Worm (Caenorhabditis elegans) whole organism, L1 larva: ENCODE results near the gene srx-6.
"Not testable (repeated sequence)": the region's sequence is repeated elsewhere in the genome, so short reads cannot be mapped to it uniquely, and the experiment has no call there.

Source experiments
- C04F5.9 ChIP-seq: sonication (generic microtip); optimal IDR thresholded peaks from 2 replicates; lab custom pipeline; 2016; ENCODE audit warnings: missing genetic modification characterization, missing compliant biosample characterization
- C34B4.2 ChIP-seq: sonication (generic microtip); optimal IDR thresholded peaks from 2 replicates; lab custom pipeline; 2017; ENCODE audit warnings: mild to moderate bottlenecking, missing genetic modification characterization, missing compliant biosample characterization
- Y116A8C.19 ChIP-seq: sonication (generic microtip); optimal IDR thresholded peaks from 2 replicates; lab custom pipeline; 2016; ENCODE audit warnings: missing compliant biosample characterization, missing genetic modification characterization, borderline replicate concordance
- blmp-1 ChIP-seq: fragments of 150-350 bp; optimal IDR thresholded peaks from 2 replicates; lab custom pipeline; 2014; ENCODE audit warnings: missing biosample characterization, missing genetic modification characterization
- ceh-8 ChIP-seq: fragments of 200-800 bp; sonication (Bioruptor generic); optimal IDR thresholded peaks from 2 replicates; lab custom pipeline; 2018; ENCODE audit warnings: mild to moderate bottlenecking, missing genetic modification characterization, moderate library complexity, missing compliant biosample characterization
- ceh-82 ChIP-seq, 3 experiments: fragments of 150-350 bp in 1 of 3; sonication (generic microtip) in 2 of 3; optimal IDR thresholded peaks; 2 replicates each; lab custom pipeline; 2014 to 2017; ENCODE audit warnings: missing biosample characterization in 3 of 3, missing genetic modification characterization in 3 of 3
- efl-1 ChIP-seq, 4 experiments: fragments of 150-350 bp; optimal IDR thresholded peaks in 3 of 4; peaks in 1 of 4; 1 replicate in 1 of 4; 2 replicates in 3 of 4; lab custom pipeline; 2014; ENCODE audit warnings: missing biosample characterization in 2 of 4, missing genetic modification characterization in 2 of 4, missing genetic modification reagents in 2 of 4
- efl-3 ChIP-seq: fragments of 200-800 bp; sonication (Bioruptor generic); optimal IDR thresholded peaks from 2 replicates; lab custom pipeline; 2018; ENCODE audit warnings: mild to moderate bottlenecking, missing genetic modification characterization, missing compliant biosample characterization
- egl-27 ChIP-seq, 2 experiments: fragments of 150-350 bp in 1 of 2; sonication (generic microtip); optimal IDR thresholded peaks; 3 replicates each; lab custom pipeline; 2017 to 2018; ENCODE audit warnings: missing biosample characterization in 2 of 2, missing genetic modification characterization in 2 of 2, missing genetic modification reagents in 2 of 2
- elt-3 ChIP-seq, 6 experiments: fragments of 150-350 bp in 1 of 6; sonication (generic microtip); optimal IDR thresholded peaks; 2 replicates each; lab custom pipeline; 2017 to 2018; ENCODE audit warnings: missing biosample characterization in 6 of 6, missing genetic modification characterization in 6 of 6, inconsistent platforms in 1 of 6
- fkh-10 ChIP-seq: sonication (generic microtip); optimal IDR thresholded peaks from 2 replicates; lab custom pipeline; 2017; ENCODE audit warnings: missing biosample characterization, missing genetic modification reagents, missing genetic modification characterization
- fkh-4 ChIP-seq: sonication (generic microtip); optimal IDR thresholded peaks from 2 replicates; lab custom pipeline; 2016; ENCODE audit warnings: missing compliant biosample characterization, missing genetic modification characterization, borderline replicate concordance
- fos-1 ChIP-seq: fragments of 150-350 bp; optimal IDR thresholded peaks from 2 replicates; lab custom pipeline; 2014; ENCODE audit warnings: missing biosample characterization, missing genetic modification characterization
- grh-1 ChIP-seq: fragments of 200-800 bp; sonication (Bioruptor generic); IDR thresholded peaks from 2 replicates; pipeline ENCODE4 v1.3.6; 2022; ENCODE audit warnings: missing genetic modification reagents, missing genetic modification characterization, missing compliant biosample characterization
- hlh-17 ChIP-seq: fragments of 200-800 bp; sonication (Bioruptor generic); optimal IDR thresholded peaks from 2 replicates; lab custom pipeline; 2018; ENCODE audit warnings: missing genetic modification characterization, mild to moderate bottlenecking, missing compliant biosample characterization, moderate library complexity, borderline replicate concordance
- lin-35 ChIP-seq, 2 experiments: fragments of 150-350 bp; optimal IDR thresholded peaks; 2 replicates each; lab custom pipeline; 2014; ENCODE audit warnings: missing biosample characterization in 2 of 2, missing genetic modification characterization in 2 of 2, missing genetic modification reagents in 2 of 2
- lin-39 ChIP-seq: fragments of 150-350 bp; optimal IDR thresholded peaks from 2 replicates; lab custom pipeline; 2014; ENCODE audit warnings: missing biosample characterization, missing genetic modification reagents, missing genetic modification characterization
- lir-3 ChIP-seq: sonication (generic microtip); optimal IDR thresholded peaks from 2 replicates; lab custom pipeline; 2016; ENCODE audit warnings: mild to moderate bottlenecking, missing genetic modification characterization, moderate library complexity, missing compliant biosample characterization; ENCODE audit not compliant: poor library complexity
- lsy-2 ChIP-seq, 2 experiments: fragments of 150-350 bp; optimal IDR thresholded peaks; 2 replicates each; lab custom pipeline; 2014; ENCODE audit warnings: missing biosample characterization in 2 of 2, missing genetic modification characterization in 2 of 2
- mab-9 ChIP-seq: fragments of 200-800 bp; sonication (Bioruptor generic); IDR thresholded peaks from 2 replicates; pipeline ENCODE4 v1.3.6; 2022; ENCODE audit warnings: missing genetic modification reagents, missing genetic modification characterization, missing compliant biosample characterization
- mdl-1 ChIP-seq, 2 experiments: fragments of 150-350 bp; optimal IDR thresholded peaks; 2 replicates each; lab custom pipeline; 2014 to 2017; ENCODE audit warnings: missing biosample characterization in 2 of 2, missing genetic modification characterization in 2 of 2, inconsistent platforms in 1 of 2
- mef-2 ChIP-seq: fragments of 150-350 bp; optimal IDR thresholded peaks from 2 replicates; lab custom pipeline; 2014; ENCODE audit warnings: missing biosample characterization, missing genetic modification characterization
- mep-1 ChIP-seq: fragments of 150-350 bp; optimal IDR thresholded peaks from 2 replicates; lab custom pipeline; 2014; ENCODE audit warnings: missing biosample characterization, missing genetic modification characterization
- nhr-11 ChIP-seq: fragments of 150-350 bp; optimal IDR thresholded peaks from 2 replicates; lab custom pipeline; 2014; ENCODE audit warnings: missing biosample characterization, missing genetic modification characterization
- nhr-12 ChIP-seq: sonication (generic microtip); optimal IDR thresholded peaks from 2 replicates; lab custom pipeline; 2017; ENCODE audit warnings: missing biosample characterization, missing genetic modification characterization
- nhr-20 ChIP-seq: sonication (generic microtip); optimal IDR thresholded peaks from 2 replicates; lab custom pipeline; 2016; ENCODE audit warnings: mild to moderate bottlenecking, missing genetic modification characterization, missing compliant biosample characterization
- nhr-71 ChIP-seq: sonication (generic microtip); optimal IDR thresholded peaks from 2 replicates; lab custom pipeline; 2016; ENCODE audit warnings: mild to moderate bottlenecking, missing genetic modification characterization, moderate library complexity, missing compliant biosample characterization
- nhr-84 ChIP-seq: sonication (generic microtip); optimal IDR thresholded peaks from 2 replicates; lab custom pipeline; 2017; ENCODE audit warnings: missing biosample characterization, missing genetic modification characterization
- pag-3 ChIP-seq: sonication (generic microtip); optimal IDR thresholded peaks from 2 replicates; lab custom pipeline; 2017; ENCODE audit warnings: missing genetic modification characterization, mild to moderate bottlenecking, missing compliant biosample characterization, antibody characterized with exemption, borderline replicate concordance; ENCODE audit not compliant: insufficient read depth
- pax-3 ChIP-seq: fragments of 200-800 bp; sonication (Bioruptor generic); optimal IDR thresholded peaks from 2 replicates; lab custom pipeline; 2018; ENCODE audit warnings: mild to moderate bottlenecking, missing genetic modification characterization, moderate library complexity, missing compliant biosample characterization
- pqm-1 ChIP-seq: sonication (generic microtip); optimal IDR thresholded peaks from 3 replicates; lab custom pipeline; 2017; ENCODE audit warnings: missing biosample characterization, missing genetic modification characterization
- rnt-1 ChIP-seq: sonication (generic microtip); optimal IDR thresholded peaks from 2 replicates; lab custom pipeline; 2016; ENCODE audit warnings: mild to moderate bottlenecking, missing genetic modification characterization, moderate library complexity, missing compliant biosample characterization
- sox-4 ChIP-seq: sonication (generic microtip); optimal IDR thresholded peaks from 2 replicates; lab custom pipeline; 2016; ENCODE audit warnings: missing genetic modification characterization, missing compliant biosample characterization
- zag-1 ChIP-seq: fragments of 150-350 bp; optimal IDR thresholded peaks from 2 replicates; lab custom pipeline; 2014; ENCODE audit warnings: missing biosample characterization, missing genetic modification characterization
- zip-4 ChIP-seq: fragments of 200-800 bp; sonication (Bioruptor generic); optimal IDR thresholded peaks from 2 replicates; lab custom pipeline; 2018; ENCODE audit warnings: mild to moderate bottlenecking, missing genetic modification characterization, moderate library complexity, missing compliant biosample characterization
- ztf-11 ChIP-seq, 2 experiments: sonication (generic microtip); optimal IDR thresholded peaks; 2 replicates each; lab custom pipeline; 2016 to 2017; ENCODE audit warnings: missing genetic modification characterization in 2 of 2, missing biosample characterization in 1 of 2, missing compliant biosample characterization in 1 of 2

srx-6 gene

ce11 chrV:7353602-7354001 is 40.5 kb upstream of the srx-6 start:
- no peak for TF ChIP-seq elt-3 (tag; optimal IDR thresholded peaks at IDR 0.05; lab: Kevin White, UChicago)
- no peak for TF ChIP-seq Y116A8C.19
- TF ChIP-seq fos-1 (tag; lab: Kevin White, UChicago), result no peak
- no peak for TF ChIP-seq nhr-84 (tag; lab: Kevin White, UChicago)
- no peak for TF ChIP-seq sox-4 (tag; lab: Kevin White, UChicago)
- TF ChIP-seq nhr-20 (tag; lab: Kevin White, UChicago), result no peak
- no peak for TF ChIP-seq efl-1 (optimal IDR thresholded peaks at IDR 0.05; lab: Kevin White, UChicago)
- TF ChIP-seq efl-1 (GFP tag; optimal IDR thresholded peaks at IDR 0.05 in 1 of 2; lab: Kevin White, UChicago), result no peak
- TF ChIP-seq zip-4 (GFP tag; lab: Kevin White, UChicago), result no peak
- TF ChIP-seq rnt-1, result no peak
- TF ChIP-seq nhr-11 (tag; lab: Kevin White, UChicago), result no peak
- no peak for TF ChIP-seq mab-9 (GFP tag; lab: Robert Waterston, UW)
- TF ChIP-seq lin-35 (GFP tag; optimal IDR thresholded peaks at IDR 0.05; lab: Kevin White, UChicago), result no peak
- no peak for TF ChIP-seq zag-1
- TF ChIP-seq blmp-1, result no peak
- no peak for TF ChIP-seq pqm-1 (tag; lab: Kevin White, UChicago)
- no peak for TF ChIP-seq nhr-12 (tag; lab: Kevin White, UChicago)
- TF ChIP-seq ceh-8 (GFP tag; lab: Kevin White, UChicago), result no peak
- TF ChIP-seq mep-1 (tag; lab: Kevin White, UChicago), result no peak
- TF ChIP-seq pax-3, result no peak
- no peak for TF ChIP-seq grh-1 (GFP tag; lab: Robert Waterston, UW)

ce11 chrV:7352186-7353053 is 39.3 kb upstream of the srx-6 start, which contains the start of the genes srh-231 and srh-275:
TSS of gene srh-231 (minus strand) at chrV:7352236.
TSS of gene srh-275 (plus strand) at chrV:7353003.
- no peak for TF ChIP-seq egl-27 (tag; optimal IDR thresholded peaks at IDR 0.05; lab: Kevin White, UChicago)
- TF ChIP-seq nhr-71, result no peak
- TF ChIP-seq pqm-1 (tag; lab: Kevin White, UChicago), result no peak
- TF ChIP-seq lsy-2 (tag; optimal IDR thresholded peaks at IDR 0.05; lab: Kevin White, UChicago), result no peak
- no peak for TF ChIP-seq lin-39
- TF ChIP-seq pag-3, result no peak
- no peak for TF ChIP-seq mef-2 (tag; lab: Kevin White, UChicago)
- no peak for TF ChIP-seq efl-3 (GFP tag; lab: Kevin White, UChicago)

ce11 chrV:7349541-7349940 is 36.4 kb upstream of the srx-6 start, which contains the start of gene nhr-149:
TSS of gene nhr-149 (minus strand) at chrV:7349641.
- no peak for TF ChIP-seq C34B4.2 (tag; lab: Kevin White, UChicago)
- no peak for TF ChIP-seq fkh-4
- TF ChIP-seq C04F5.9 (tag; lab: Kevin White, UChicago), result no peak
- no peak for TF ChIP-seq lir-3
- TF ChIP-seq hlh-17 (GFP tag; lab: Kevin White, UChicago), result no peak
- TF ChIP-seq nhr-11 (tag; lab: Kevin White, UChicago), result no peak
- TF ChIP-seq ceh-82 (tag; optimal IDR thresholded peaks at IDR 0.05; lab: Kevin White, UChicago), result no peak
- no peak for TF ChIP-seq fkh-10
- no peak for TF ChIP-seq ztf-11 (tag; optimal IDR thresholded peaks at IDR 0.05; lab: Kevin White, UChicago)

DNA sequence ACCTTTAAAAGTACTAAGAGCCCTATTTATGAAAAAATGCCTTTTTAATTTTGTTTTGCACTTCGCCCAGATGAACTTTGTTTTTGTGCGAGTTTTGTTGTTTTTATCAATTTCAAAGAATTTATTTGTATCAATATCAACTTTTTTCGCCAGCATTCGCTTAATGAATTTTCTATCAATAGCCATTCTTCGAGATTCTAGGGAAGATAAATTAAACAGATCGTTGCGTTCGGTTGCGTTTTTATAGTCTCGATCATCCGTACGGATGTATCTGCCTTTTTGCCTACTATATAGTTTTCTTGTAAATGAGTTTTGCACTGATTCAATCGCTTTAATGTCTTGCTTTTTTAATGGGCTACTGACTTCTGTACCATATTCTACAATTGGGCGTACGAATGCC is 32.4 kb upstream of the srx-6 start, which contains the start of gene nhr-147:
TSS of gene nhr-147 (plus strand) at position 301 of the 400 bp plus-strand sequence.
- TF ChIP-seq mdl-1 (tag; optimal IDR thresholded peaks at IDR 0.05; lab: Kevin White, UChicago); fkh-4; pqm-1 (tag; lab: Kevin White, UChicago): not testable (repeated sequence)
